Worm (Caenorhabditis elegans): Measurements from ENCODE around the gene srab-22.

DNA sequence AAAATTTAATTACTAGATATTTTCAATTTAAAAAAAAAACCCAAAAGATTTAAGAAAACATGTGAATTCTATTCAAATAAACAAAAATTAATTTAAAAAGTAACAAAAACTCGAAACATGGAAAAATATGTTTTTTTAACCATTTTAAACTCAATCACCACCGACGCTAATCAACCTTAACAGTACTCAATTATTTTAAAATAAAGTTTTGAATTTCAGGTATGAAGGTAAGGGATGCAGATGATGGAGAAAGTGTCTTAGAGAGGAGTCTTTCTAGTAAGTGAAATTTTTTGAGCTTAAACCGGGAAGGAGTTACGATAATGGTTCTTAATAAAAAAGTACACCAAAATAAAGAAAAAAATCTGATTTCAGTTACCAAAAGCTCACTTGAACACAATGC is 37.3 kb downstream of the srab-22 start, which contains the start of gene slc-28.1:
- TF ChIP-seq unc-42 (tag; optimal IDR thresholded peaks at IDR 0.05) = no peak
- TF ChIP-seq lim-6 (tag; optimal IDR thresholded peaks at IDR 0.05) = no peak

All from whole organism, late embryonic.